Worm (Caenorhabditis elegans) whole organism, young adult: ENCODE measurements around the gene D2045.5.

ENCODE experiments used
- F33H1.4 ChIP-seq: fragments of 200-800 bp; sonication (Bioruptor generic); IDR thresholded peaks from 2 replicates; pipeline ENCODE4 v1.3.6; 2022; ENCODE audit warnings: missing genetic modification reagents, missing genetic modification characterization, missing compliant biosample characterization
- attf-6 ChIP-seq: fragments of 200-800 bp; sonication (Bioruptor generic); IDR thresholded peaks from 2 replicates; pipeline ENCODE4 v1.3.6; 2022; ENCODE audit warnings: missing genetic modification reagents, missing genetic modification characterization, missing compliant biosample characterization
- dox-1 ChIP-seq: fragments of 200-800 bp; sonication (Bioruptor generic); IDR thresholded peaks from 2 replicates; pipeline ENCODE4 v1.3.6; 2022; ENCODE audit warnings: missing genetic modification reagents, missing genetic modification characterization, missing compliant biosample characterization
- egl-18 ChIP-seq: fragments of 200-800 bp; sonication (Bioruptor generic); IDR thresholded peaks from 2 replicates; pipeline ENCODE4 v1.3.6; 2022; ENCODE audit warnings: missing genetic modification reagents, missing genetic modification characterization, missing compliant biosample characterization
- hmg-1.2 ChIP-seq: fragments of 200-800 bp; sonication (Bioruptor generic); IDR thresholded peaks from 2 replicates; pipeline ENCODE4 v1.3.6; 2022; ENCODE audit warnings: missing genetic modification reagents, missing genetic modification characterization, missing compliant biosample characterization
- hmg-20 ChIP-seq: fragments of 200-800 bp; sonication (Bioruptor generic); IDR thresholded peaks from 2 replicates; pipeline ENCODE4 v1.3.6; 2022; ENCODE audit warnings: missing genetic modification reagents, missing genetic modification characterization, missing compliant biosample characterization
- hrde-1 ChIP-seq: sonication (generic microtip); optimal IDR thresholded peaks from 2 replicates; lab custom pipeline; 2016; ENCODE audit warnings: missing genetic modification characterization, mild to moderate bottlenecking, missing compliant biosample characterization, moderate library complexity, missing genotype, missing genetic modification reagents, borderline replicate concordance
- hsf-1 ChIP-seq: fragments of 200-800 bp; sonication (Bioruptor generic); IDR thresholded peaks from 2 replicates; pipeline ENCODE4 v1.3.6; 2022; ENCODE audit warnings: missing genetic modification reagents, missing genetic modification characterization, missing compliant biosample characterization
- lin-54 ChIP-seq: fragments of 200-800 bp; sonication (Bioruptor generic); optimal IDR thresholded peaks from 2 replicates; lab custom pipeline; 2018; ENCODE audit warnings: mild to moderate bottlenecking, missing genetic modification characterization, missing compliant biosample characterization
- pbrm-1 ChIP-seq: fragments of 200-800 bp; sonication (Bioruptor generic); IDR thresholded peaks from 2 replicates; pipeline ENCODE4 v1.3.6; 2022; ENCODE audit warnings: missing genetic modification reagents, missing genetic modification characterization, missing compliant biosample characterization
- rpc-1 ChIP-seq, 2 experiments: fragments of 150-350 bp in 1 of 2; sonication (generic microtip) in 1 of 2; optimal IDR thresholded peaks; 2 replicates each; lab custom pipeline; 2014 to 2018; ENCODE audit warnings: missing biosample characterization in 1 of 2, missing genetic modification characterization in 1 of 2, missing genetic modification reagents in 1 of 2, missing genotype in 1 of 2

DNA sequence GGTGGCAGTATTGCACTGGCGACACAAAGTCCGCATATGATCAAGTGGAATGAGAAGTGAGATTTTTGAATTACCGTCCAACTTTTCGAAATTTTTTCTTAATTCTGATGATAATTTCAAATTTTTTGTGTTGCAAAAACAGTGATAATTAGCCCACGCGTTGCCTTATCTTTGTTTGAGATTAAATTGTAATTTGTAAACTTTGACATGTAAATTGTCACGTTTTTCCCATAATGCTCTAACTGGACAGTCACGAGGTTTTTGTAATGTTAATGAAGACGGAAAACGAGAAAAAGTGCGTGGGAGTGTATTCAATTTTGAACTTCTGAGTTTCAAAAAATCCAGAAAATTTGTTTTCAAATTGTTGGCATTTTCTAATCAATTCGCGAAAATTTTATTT is 12.1 kb upstream of the D2045.5 start:
- no peak for TF ChIP-seq lin-54
- no peak for TF ChIP-seq attf-6 (GFP tag; lab: Robert Waterston, UW)
- no peak for TF ChIP-seq hmg-20 (GFP tag; lab: Robert Waterston, UW)
- no peak for TF ChIP-seq F33H1.4
- no peak for TF ChIP-seq hrde-1 (tag; lab: Kevin White, UChicago)
- no peak for TF ChIP-seq hmg-1.2
- no peak for TF ChIP-seq hsf-1 (GFP tag; lab: Robert Waterston, UW)
- TF ChIP-seq egl-18 (GFP tag; lab: Robert Waterston, UW) = no peak
- no peak for TF ChIP-seq pbrm-1
- no peak for TF ChIP-seq dox-1
- TF ChIP-seq rpc-1 (optimal IDR thresholded peaks at IDR 0.05; lab: Kevin White, UChicago) = no peak
- TF ChIP-seq rpc-1 (tag; optimal IDR thresholded peaks at IDR 0.05; lab: Kevin White, UChicago) = no peak
